Worm (Caenorhabditis elegans): ENCODE measurements around the gene T19C3.4.

- TF ChIP-seq fkh-8 (tag; optimal IDR thresholded peaks at IDR 0.05), result no peak
- TF ChIP-seq ama-1 (optimal IDR thresholded peaks at IDR 0.05), result no peak
- no peak for TF ChIP-seq lsy-2 (tag; optimal IDR thresholded peaks at IDR 0.05)
- TF ChIP-seq nhr-237 (tag; optimal IDR thresholded peaks at IDR 0.05), result no peak
- TF ChIP-seq elt-3 (tag; optimal IDR thresholded peaks at IDR 0.05), result no peak
- TF ChIP-seq jun-1 (tag; optimal IDR thresholded peaks at IDR 0.05), result no peak
- TF ChIP-seq nhr-90 (tag; optimal IDR thresholded peaks at IDR 0.05; ENCODE audit: poor library complexity), result no peak
- TF ChIP-seq nhr-28 (tag; optimal IDR thresholded peaks at IDR 0.05), result no peak
Observed at ce11 chrIII:599279-599678, 20.8 kb downstream of the T19C3.4 start.
